Worm (Caenorhabditis elegans) whole organism, L2 larva: ENCODE data around the gene stdh-3.

Experiments used
- F13H6.1 ChIP-seq: sonication (generic microtip); optimal IDR thresholded peaks from 2 replicates; lab custom pipeline; 2016; ENCODE audit warnings: missing genetic modification characterization, missing compliant biosample characterization
- Y55F3AM.14 ChIP-seq: fragments of 200-800 bp; sonication (Bioruptor generic); optimal IDR thresholded peaks from 2 replicates; lab custom pipeline; 2018; ENCODE audit warnings: mild to moderate bottlenecking, missing genetic modification characterization, missing compliant biosample characterization
- nhr-23 ChIP-seq: fragments of 150-350 bp; optimal IDR thresholded peaks from 2 replicates; lab custom pipeline; 2014; ENCODE audit warnings: missing biosample characterization, missing genetic modification reagents, missing genetic modification characterization
- ztf-11 ChIP-seq: sonication (generic microtip); optimal IDR thresholded peaks from 2 replicates; lab custom pipeline; 2017; ENCODE audit warnings: missing biosample characterization, missing genetic modification characterization
- ztf-4 ChIP-seq: fragments of 150-350 bp; optimal IDR thresholded peaks from 2 replicates; lab custom pipeline; 2014; ENCODE audit warnings: missing biosample characterization, missing genetic modification characterization

DNA sequence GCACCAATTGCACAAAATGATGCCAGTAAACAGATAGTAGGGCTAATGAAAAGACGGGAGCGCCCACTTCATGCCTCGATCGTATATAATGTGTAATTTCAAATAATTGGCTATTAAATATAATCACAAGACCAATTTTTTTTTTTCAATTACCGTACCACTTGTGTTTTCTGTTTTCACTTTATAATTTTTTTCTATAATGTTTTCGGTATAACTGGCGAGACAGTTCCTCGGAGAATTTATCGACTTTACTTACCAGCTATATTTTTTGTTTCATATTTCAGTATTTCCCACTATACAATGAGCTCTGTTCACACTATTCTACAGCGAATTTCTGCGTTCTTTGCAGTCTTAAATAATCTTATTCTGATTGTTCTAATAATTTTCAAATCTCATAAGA lies 11.8 kb downstream of the stdh-3 start, which contains the start of gene str-252:
- TF ChIP-seq F13H6.1 (tag; lab: Kevin White, UChicago) (no peak), ztf-11 (tag; lab: Kevin White, UChicago) (no peak), Y55F3AM.14 (GFP tag; lab: Kevin White, UChicago) (no peak), ztf-4 (tag; lab: Kevin White, UChicago) (no peak), nhr-23 (tag; lab: Kevin White, UChicago) (no peak)
